Fruit fly (Drosophila melanogaster): ENCODE data around the gene Meltrin.

Gene Meltrin

DNA sequence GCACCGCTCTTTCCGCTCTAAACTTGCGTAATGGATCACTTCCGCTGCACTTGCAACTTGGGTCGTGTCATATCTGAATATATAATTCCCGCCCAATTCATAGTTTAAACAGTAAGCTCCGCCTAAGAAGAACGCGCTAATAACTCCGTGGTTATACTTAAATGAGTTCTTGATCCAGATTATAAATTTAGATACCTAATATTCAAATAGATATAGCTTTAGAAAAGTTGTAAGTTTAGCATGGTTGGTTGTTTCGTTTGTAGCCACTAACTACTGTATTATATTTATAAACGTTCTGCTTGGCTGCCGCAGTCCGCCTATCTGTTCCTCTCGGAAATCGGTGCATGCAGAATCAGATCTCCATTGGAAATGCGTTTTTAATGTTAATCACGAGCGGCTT lies 45.8 kb upstream of the Meltrin start (continued):
- peak; percentile 52 for TF ChIP-seq nerfin-1 (tag; optimal IDR thresholded peaks at IDR 0.05)
- TF ChIP-seq cwo (GFP tag; optimal IDR thresholded peaks at IDR 0.05): no peak
- no peak for TF ChIP-seq dm (GFP tag; optimal IDR thresholded peaks at IDR 0.05)
- TF ChIP-seq Poxn (GFP tag; IDR thresholded peaks at IDR 0.05): no peak
- no peak for TF ChIP-seq CG16779 (GFP tag; IDR thresholded peaks at IDR 0.05)
- TF ChIP-seq CG6254 (GFP tag; optimal IDR thresholded peaks at IDR 0.05): no peak
- no peak for TF ChIP-seq NC2α (GFP tag; optimal IDR thresholded peaks at IDR 0.05)
- peak; percentile 7 for TF ChIP-seq CG3838 (GFP tag; optimal IDR thresholded peaks at IDR 0.05)
- no peak for TF ChIP-seq YL-1 (GFP tag; optimal IDR thresholded peaks at IDR 0.05)
- 0 out of 3 replicates have a peak, but pooled peaks have one; percentile 54 for TF ChIP-seq CG11093 (GFP tag; IDR thresholded peaks at IDR 0.05)
- peak; percentile 54 for TF ChIP-seq CG13424 (tag; optimal IDR thresholded peaks at IDR 0.05)
- no peak for TF ChIP-seq CG6272 (GFP tag; IDR thresholded peaks at IDR 0.05)
- TF ChIP-seq sens-2 (GFP tag; IDR thresholded peaks at IDR 0.05): peak; percentile 58
- no peak for TF ChIP-seq TFAM (GFP tag; optimal IDR thresholded peaks at IDR 0.05)
- no peak for TF ChIP-seq CG6854 (GFP tag; optimal IDR thresholded peaks at IDR 0.05)
- no peak for TF ChIP-seq toy (GFP tag; IDR thresholded peaks at IDR 0.05)
- no peak for TF ChIP-seq Jarid2 (GFP tag; optimal IDR thresholded peaks at IDR 0.05)
- no peak; the same call in 1 of the 2 replicates for TF ChIP-seq dimm (GFP tag; IDR thresholded peaks at IDR 0.05)
- TF ChIP-seq sr (GFP tag; IDR thresholded peaks at IDR 0.05): no peak
- no peak for TF ChIP-seq da (GFP tag; optimal IDR thresholded peaks at IDR 0.05)
- TF ChIP-seq dati (GFP tag; IDR thresholded peaks at IDR 0.05): 0 out of 2 replicates have a peak, but pooled peaks have one; percentile 32
- no peak for TF ChIP-seq CG33213 (GFP tag; optimal IDR thresholded peaks at IDR 0.05)
- TF ChIP-seq lbe (GFP tag; optimal IDR thresholded peaks at IDR 0.05): no peak
- peak; percentile 60 for TF ChIP-seq onecut (GFP tag; IDR thresholded peaks at IDR 0.05)
- TF ChIP-seq Bteb2 (GFP tag; optimal IDR thresholded peaks at IDR 0.05): no peak
- TF ChIP-seq CG31441 (GFP tag; IDR thresholded peaks at IDR 0.05): peak; percentile 64
- TF ChIP-seq CG2889 (GFP tag; IDR thresholded peaks at IDR 0.05): no peak
- TF ChIP-seq sim (GFP tag; IDR thresholded peaks at IDR 0.05): no peak
- TF ChIP-seq gro (GFP tag; optimal IDR thresholded peaks at IDR 0.05): no peak
- TF ChIP-seq stc (GFP tag; IDR thresholded peaks at IDR 0.05): peak; percentile 64
- TF ChIP-seq Myb (GFP tag; optimal IDR thresholded peaks at IDR 0.05): no peak
- no peak for TF ChIP-seq zfh2 (GFP tag; optimal IDR thresholded peaks at IDR 0.05)
- peak; percentile 13 for TF ChIP-seq CG2202 (tag; optimal IDR thresholded peaks at IDR 0.05)
- TF ChIP-seq yki (optimal IDR thresholded peaks at IDR 0.05): no peak
- TF ChIP-seq zf30C (GFP tag; optimal IDR thresholded peaks at IDR 0.05): no peak
- no peak for TF ChIP-seq Dll (GFP tag; IDR thresholded peaks at IDR 0.05; ENCODE audit: partially characterized antibody)
- no peak for TF ChIP-seq CG3281 (GFP tag; optimal IDR thresholded peaks at IDR 0.05)
- no peak for TF ChIP-seq sima (GFP tag; optimal IDR thresholded peaks at IDR 0.05)
- TF ChIP-seq CG17912 (GFP tag; optimal IDR thresholded peaks at IDR 0.05): no peak
- no peak for TF ChIP-seq Doc2 (GFP tag; IDR thresholded peaks at IDR 0.05)
- no peak for TF ChIP-seq CG11398 (GFP tag; optimal IDR thresholded peaks at IDR 0.05)
- no peak for TF ChIP-seq usp (GFP tag; optimal IDR thresholded peaks at IDR 0.05)
- no peak for TF ChIP-seq Stat92E (GFP tag; optimal IDR thresholded peaks at IDR 0.05)
- 0 out of 2 replicates have a peak, but pooled peaks have one; percentile 69 for TF ChIP-seq ranshi (GFP tag; IDR thresholded peaks at IDR 0.05)
- no peak for TF ChIP-seq CG43689 (GFP tag; IDR thresholded peaks at IDR 0.05)
- peak; percentile 55 for TF ChIP-seq CG17359 (tag; optimal IDR thresholded peaks at IDR 0.05)
- no peak for TF ChIP-seq mirr (GFP tag; optimal IDR thresholded peaks at IDR 0.05)
- no peak for TF ChIP-seq CG8478 (optimal IDR thresholded peaks at IDR 0.05)
- TF ChIP-seq CG14860 (GFP tag; IDR thresholded peaks at IDR 0.05; ENCODE audit: partially characterized antibody): no peak
- TF ChIP-seq MBD-R2 (GFP tag; IDR thresholded peaks at IDR 0.05): 0 out of 2 replicates have a peak, but pooled peaks have one; percentile 12
- peak; percentile 34 for TF ChIP-seq gcm (GFP tag; optimal IDR thresholded peaks at IDR 0.05)
- TF ChIP-seq CG9932 (GFP tag; IDR thresholded peaks at IDR 0.05): no peak
- TF ChIP-seq Deaf1 (tag; optimal IDR thresholded peaks at IDR 0.05): no peak

Data from whole organism, embryonic.